Fruit fly (Drosophila melanogaster): Measurements from ENCODE around the gene CG42613.

The CG42613 gene

DNA sequence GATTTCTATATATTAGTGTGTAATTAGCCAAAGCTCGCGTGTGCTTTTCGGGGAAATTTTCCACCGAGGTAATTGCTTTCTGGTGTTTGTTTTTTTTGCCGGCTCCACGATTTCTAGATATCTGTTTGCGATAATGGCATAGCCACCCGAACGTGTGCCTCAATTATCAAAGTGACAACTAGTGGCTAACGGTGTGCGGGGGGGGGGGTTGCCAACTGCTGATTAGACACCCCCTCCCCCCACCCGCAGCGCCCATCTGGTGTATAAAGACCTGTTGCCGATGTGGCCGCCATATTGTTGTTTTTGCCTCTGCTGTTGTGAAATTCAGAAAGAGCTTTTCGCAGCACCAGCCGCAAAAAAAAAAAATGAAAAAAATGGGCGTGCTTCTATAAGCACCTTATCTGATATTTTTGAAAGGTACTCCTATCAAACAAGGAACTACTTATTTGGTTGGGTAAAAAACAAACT is 10.1 kb upstream of the CG42613 start (continued):
- TF ChIP-seq CG13894 (tag; optimal IDR thresholded peaks at IDR 0.05) (peak; percentile 7), ERR (GFP tag; optimal IDR thresholded peaks at IDR 0.05) (no peak), CG31441 (GFP tag; IDR thresholded peaks at IDR 0.05) (no peak), pan (optimal IDR thresholded peaks at IDR 0.05) (no peak), pan (GFP tag; optimal IDR thresholded peaks at IDR 0.05 in 1 of 2, IDR thresholded peaks at IDR 0.05 in 1 of 2) (peak in 1 of 2 experiments; percentile 31), az2 (GFP tag; optimal IDR thresholded peaks at IDR 0.05) (no peak), bcd (GFP tag; optimal IDR thresholded peaks at IDR 0.05) (no peak), toy (GFP tag; IDR thresholded peaks at IDR 0.05) (no peak), Ravus (GFP tag; IDR thresholded peaks at IDR 0.05) (no peak), scrt (GFP tag; optimal IDR thresholded peaks at IDR 0.05) (peak; percentile 86), CG9876 (GFP tag; optimal IDR thresholded peaks at IDR 0.05) (no peak), abd-A (tag; optimal IDR thresholded peaks at IDR 0.05) (peak; percentile 85), CG3726 (GFP tag; IDR thresholded peaks at IDR 0.05) (no peak), CG13296 (GFP tag; optimal IDR thresholded peaks at IDR 0.05) (peak; percentile 24), pb (GFP tag; optimal IDR thresholded peaks at IDR 0.05) (no peak), lab (GFP tag; optimal IDR thresholded peaks at IDR 0.05) (peak; percentile 73), hbn (GFP tag; IDR thresholded peaks at IDR 0.05; ENCODE audit: partially characterized antibody) (no peak), CG14441 (GFP tag; IDR thresholded peaks at IDR 0.05) (peak; percentile 25; the same call in 1 of the 2 replicates), lilli (GFP tag; optimal IDR thresholded peaks at IDR 0.05) (peak; percentile 28), grn (GFP tag; optimal IDR thresholded peaks at IDR 0.05) (peak; percentile 93), Ptx1 (GFP tag; IDR thresholded peaks at IDR 0.05) (0 out of 2 replicates have a peak, but pooled peaks have one; percentile 27), gro (GFP tag; optimal IDR thresholded peaks at IDR 0.05) (peak; percentile 70), fd102C (GFP tag; optimal IDR thresholded peaks at IDR 0.05) (no peak), Spps (tag; optimal IDR thresholded peaks at IDR 0.05) (no peak), Hr51 (GFP tag; optimal IDR thresholded peaks at IDR 0.05) (peak in 1 of 2 experiments; percentile 11), CG32772 (GFP tag; IDR thresholded peaks at IDR 0.05) (peak; percentile 51; the same call in 1 of the 2 replicates), otp (GFP tag; IDR thresholded peaks at IDR 0.05) (no peak), pnt (GFP tag; optimal IDR thresholded peaks at IDR 0.05) (no peak), insv (GFP tag; optimal IDR thresholded peaks at IDR 0.05) (no peak), CG17186 (GFP tag; optimal IDR thresholded peaks at IDR 0.05) (no peak), ftz-f1 (GFP tag; optimal IDR thresholded peaks at IDR 0.05) (peak; percentile 84), gt (GFP tag; IDR thresholded peaks at IDR 0.05) (no peak), schlank (tag; optimal IDR thresholded peaks at IDR 0.05) (no peak), sd (tag; optimal IDR thresholded peaks at IDR 0.05) (peak; percentile 77), Oli (tag; optimal IDR thresholded peaks at IDR 0.05) (no peak), dysf (GFP tag; IDR thresholded peaks at IDR 0.05) (no peak), D (optimal IDR thresholded peaks at IDR 0.05) (no peak), D (GFP tag; optimal IDR thresholded peaks at IDR 0.05) (no peak), ken (GFP tag; IDR thresholded peaks at IDR 0.05) (no peak), CG3163 (GFP tag; optimal IDR thresholded peaks at IDR 0.05) (no peak), CG34224 (GFP tag; IDR thresholded peaks at IDR 0.05; ENCODE audit: partially characterized antibody) (no peak), CG12769 (tag; optimal IDR thresholded peaks at IDR 0.05) (peak; percentile 58), chm (GFP tag; IDR thresholded peaks at IDR 0.05) (no peak), crp (GFP tag; optimal IDR thresholded peaks at IDR 0.05) (peak in 1 of 2 experiments; percentile 39), gfzf (GFP tag; optimal IDR thresholded peaks at IDR 0.05) (no peak), Med (GFP tag) (peak; percentile 82), pita (GFP tag; optimal IDR thresholded peaks at IDR 0.05) (no peak), HLH4C (GFP tag; IDR thresholded peaks at IDR 0.05; ENCODE audit: partially characterized antibody) (no peak), CG4404 (GFP tag; IDR thresholded peaks at IDR 0.05) (no peak), amos (GFP tag; IDR thresholded peaks at IDR 0.05; ENCODE audit: partially characterized antibody) (peak; percentile 37; the same call in 1 of the 2 replicates), MBD-R2 (GFP tag; IDR thresholded peaks at IDR 0.05) (no peak)
